Worm (Caenorhabditis elegans): ENCODE data around the gene sru-6.

The sru-6 gene

DNA sequence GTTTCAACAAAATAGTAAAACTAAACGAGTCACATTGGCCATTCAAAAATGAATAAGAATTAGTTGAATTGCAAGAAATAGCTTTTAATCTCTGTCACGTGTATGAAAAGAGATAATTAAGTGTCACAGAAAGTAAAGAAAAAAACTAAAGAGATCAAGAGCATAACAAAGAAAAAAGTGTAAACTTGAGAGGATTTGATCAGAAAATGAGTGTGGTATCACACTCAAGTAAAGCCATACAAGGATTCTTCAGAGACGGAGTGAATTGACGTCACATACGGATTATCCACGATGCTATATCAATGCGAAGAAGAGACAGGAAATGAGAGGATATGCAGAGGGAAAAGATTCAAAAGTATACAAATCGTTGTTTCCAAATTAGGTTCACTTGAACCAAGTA lies 21.1 kb upstream of the sru-6 start:
- TF ChIP-seq lsy-27 (tag; optimal IDR thresholded peaks at IDR 0.05; ENCODE audit: borderline replicate concordance, insufficient read depth) (no peak), C06A6.2 (GFP tag; conservative IDR thresholded peaks at IDR 0.05) (no peak), attf-3 (GFP tag; conservative IDR thresholded peaks at IDR 0.05) (no peak)

- TF ChIP-seq Y56A3A.18 (GFP tag; IDR thresholded peaks at IDR 0.05): no peak; the same call in 1 of the 2 replicates
- no peak for TF ChIP-seq nfya-1 (tag; optimal IDR thresholded peaks at IDR 0.05; ENCODE audit: borderline replicate concordance, insufficient read depth)
- peak; percentile 33 for TF ChIP-seq mel-28 (tag; optimal IDR thresholded peaks at IDR 0.05; ENCODE audit: borderline replicate concordance)
- no peak for TF ChIP-seq lir-1 (GFP tag; conservative IDR thresholded peaks at IDR 0.05)
- peak; percentile 75 for TF ChIP-seq lin-54 (GFP tag; optimal IDR thresholded peaks at IDR 0.05)
- peak; percentile 80 for TF ChIP-seq ztf-26 (tag; optimal IDR thresholded peaks at IDR 0.05)
- peak; percentile 97 for TF ChIP-seq zim-3 (tag; optimal IDR thresholded peaks at IDR 0.05)
- no peak for TF ChIP-seq unc-62 (GFP tag; optimal IDR thresholded peaks at IDR 0.05)
- peak; percentile 41 for TF ChIP-seq ccch-3 (GFP tag; optimal IDR thresholded peaks at IDR 0.05)
- no peak for TF ChIP-seq nfya-2 (GFP tag; IDR thresholded peaks at IDR 0.05)
- peak; percentile 91 for TF ChIP-seq repo-1 (tag; optimal IDR thresholded peaks at IDR 0.05)
- no peak for TF ChIP-seq C06A6.2 (GFP tag; conservative IDR thresholded peaks at IDR 0.05)
- peak; percentile 77 for TF ChIP-seq rcor-1 (GFP tag; IDR thresholded peaks at IDR 0.05)
- no peak for TF ChIP-seq F37B4.10 (GFP tag; IDR thresholded peaks at IDR 0.05)
- TF ChIP-seq xnd-1 (tag; optimal IDR thresholded peaks at IDR 0.05): peak; percentile 5
- no peak for TF ChIP-seq zfh-2 (GFP tag; conservative IDR thresholded peaks at IDR 0.05)
- TF ChIP-seq hsf-1 (GFP tag; IDR thresholded peaks at IDR 0.05): peak; percentile 55; the same call in 1 of the 2 replicates
- TF ChIP-seq mes-4 (tag; optimal IDR thresholded peaks at IDR 0.05): peak; percentile 87
- 0 out of 2 replicates have a peak, but pooled peaks have one; percentile 14 for TF ChIP-seq C17E4.6 (GFP tag; IDR thresholded peaks at IDR 0.05)
- peak; percentile 85 for TF ChIP-seq nhr-179 (tag; optimal IDR thresholded peaks at IDR 0.05)
- TF ChIP-seq cebp-1 (GFP tag; IDR thresholded peaks at IDR 0.05): no peak
- TF ChIP-seq cebp-1 (tag; optimal IDR thresholded peaks at IDR 0.05): no peak
- peak; percentile 69 for TF ChIP-seq ztf-22 (GFP tag; optimal IDR thresholded peaks at IDR 0.05)
- no peak for TF ChIP-seq F55B11.4 (tag; optimal IDR thresholded peaks at IDR 0.05; ENCODE audit: borderline replicate concordance, insufficient read depth)
- 0 out of 2 replicates have a peak, but pooled peaks have one; percentile 80 for TF ChIP-seq ceh-58 (GFP tag; IDR thresholded peaks at IDR 0.05)
- 0 out of 2 replicates have a peak, but pooled peaks have one; percentile 37 for TF ChIP-seq B0019.2 (GFP tag; conservative IDR thresholded peaks at IDR 0.05)
- TF ChIP-seq F10E7.11 (tag; optimal IDR thresholded peaks at IDR 0.05): no peak
- TF ChIP-seq egl-18 (GFP tag; IDR thresholded peaks at IDR 0.05): peak; percentile 62; the same call in 1 of the 2 replicates
- no peak for TF ChIP-seq Y53F4B.3 (GFP tag; IDR thresholded peaks at IDR 0.05)
- 0 out of 2 replicates have a peak, but pooled peaks have one; percentile 33 for TF ChIP-seq ztf-28 (GFP tag; IDR thresholded peaks at IDR 0.05)
- no peak for TF ChIP-seq F49E8.2 (tag; optimal IDR thresholded peaks at IDR 0.05; ENCODE audit: insufficient read depth)
- TF ChIP-seq attf-5 (GFP tag; optimal IDR thresholded peaks at IDR 0.05): no peak
- no peak for TF ChIP-seq hlh-26 (GFP tag; conservative IDR thresholded peaks at IDR 0.05)
- peak; percentile 92 for TF ChIP-seq snpc-3.4 (tag; optimal IDR thresholded peaks at IDR 0.05)
- peak; percentile 62 for TF ChIP-seq tbx-9 (tag; optimal IDR thresholded peaks at IDR 0.05; ENCODE audit: borderline replicate concordance)
- peak; percentile 93 for TF ChIP-seq T26A5.8 (tag; optimal IDR thresholded peaks at IDR 0.05)
- TF ChIP-seq madf-3 (GFP tag; IDR thresholded peaks at IDR 0.05): peak; percentile 84
- peak; percentile 87 for TF ChIP-seq attf-6 (GFP tag; IDR thresholded peaks at IDR 0.05)
- TF ChIP-seq lin-35 (GFP tag; optimal IDR thresholded peaks at IDR 0.05): peak in 1 of 3 experiments; percentile 7
- no peak for TF ChIP-seq bed-2 (GFP tag; IDR thresholded peaks at IDR 0.05)
- peak; percentile 95 for TF ChIP-seq cebp-2 (GFP tag; IDR thresholded peaks at IDR 0.05)
- TF ChIP-seq ztf-25 (GFP tag; IDR thresholded peaks at IDR 0.05): no peak; the same call in 1 of the 2 replicates
Observed at ce11 chrIV:9477135-9477928, 13.1 kb upstream of the sru-6 start, which contains the start of gene wrt-3. TSS of gene wrt-3 (minus strand) at chrIV:9477456.

All from whole organism, young adult.